Fruit fly (Drosophila melanogaster): ENCODE measurements around the gene spen.

spen gene

dm6 chr2L:250507-251215 lies 91.8 kb downstream of the spen start, which contains the start of gene kis (continued):
- TF ChIP-seq ttk (GFP tag; IDR thresholded peaks at IDR 0.05) (no peak), CG1603 (tag; optimal IDR thresholded peaks at IDR 0.05) (peak; percentile 76), shn (GFP tag; optimal IDR thresholded peaks at IDR 0.05) (peak; percentile 31), E2f2 (GFP tag; IDR thresholded peaks at IDR 0.05) (peak; percentile 51), CG3407 (GFP tag; optimal IDR thresholded peaks at IDR 0.05) (no peak), chinmo (GFP tag; IDR thresholded peaks at IDR 0.05; ENCODE audit: partially characterized antibody) (peak; percentile 92), HLH54F (GFP tag; optimal IDR thresholded peaks at IDR 0.05) (peak; percentile 60), Ptx1 (GFP tag; IDR thresholded peaks at IDR 0.05) (0 out of 2 replicates have a peak, but pooled peaks have one; percentile 34), CG33213 (GFP tag; optimal IDR thresholded peaks at IDR 0.05) (peak; percentile 54), bab2 (GFP tag; optimal IDR thresholded peaks at IDR 0.05) (peak; percentile 30), stc (GFP tag; IDR thresholded peaks at IDR 0.05) (no peak), Gsc (GFP tag; IDR thresholded peaks at IDR 0.05) (no peak), CG1602 (GFP tag; optimal IDR thresholded peaks at IDR 0.05) (no peak), dan (GFP tag; IDR thresholded peaks at IDR 0.05) (no peak), CG9609 (GFP tag; optimal IDR thresholded peaks at IDR 0.05) (no peak), CG14965 (GFP tag; optimal IDR thresholded peaks at IDR 0.05; ENCODE audit: borderline replicate concordance) (no peak), D19B (GFP tag; optimal IDR thresholded peaks at IDR 0.05) (no peak), slbo (GFP tag; IDR thresholded peaks at IDR 0.05) (peak; percentile 61), CG6175 (GFP tag; IDR thresholded peaks at IDR 0.05) (no peak), Hmx (GFP tag; optimal IDR thresholded peaks at IDR 0.05) (no peak), CG11504 (tag; optimal IDR thresholded peaks at IDR 0.05) (peak; percentile 66), CG13123 (GFP tag; optimal IDR thresholded peaks at IDR 0.05) (no peak), lola (GFP tag; optimal IDR thresholded peaks at IDR 0.05) (no peak), dimm (GFP tag; IDR thresholded peaks at IDR 0.05) (no peak), HHEX (GFP tag; optimal IDR thresholded peaks at IDR 0.05) (no peak), cad (GFP tag; optimal IDR thresholded peaks at IDR 0.05) (no peak), inv (GFP tag; IDR thresholded peaks at IDR 0.05; ENCODE audit: partially characterized antibody) (peak; percentile 94), CG11247 (GFP tag; IDR thresholded peaks at IDR 0.05) (peak; percentile 19; the same call in 1 of the 2 replicates), CG12942 (GFP tag; optimal IDR thresholded peaks at IDR 0.05) (peak; percentile 30), Oaz (GFP tag; IDR thresholded peaks at IDR 0.05) (no peak), Hr3 (GFP tag; optimal IDR thresholded peaks at IDR 0.05) (peak; percentile 15), CG31365 (tag; optimal IDR thresholded peaks at IDR 0.05) (peak; percentile 12), jing (GFP tag; optimal IDR thresholded peaks at IDR 0.05) (no peak), vfl (GFP tag; optimal IDR thresholded peaks at IDR 0.05) (peak; percentile 30), Doc2 (GFP tag; IDR thresholded peaks at IDR 0.05) (no peak), gem (tag; optimal IDR thresholded peaks at IDR 0.05) (peak; percentile 43), peb (GFP tag; IDR thresholded peaks at IDR 0.05) (no peak), CG2889 (GFP tag; IDR thresholded peaks at IDR 0.05) (no peak), zen (tag; optimal IDR thresholded peaks at IDR 0.05) (peak; percentile 39), jigr1 (GFP tag; IDR thresholded peaks at IDR 0.05) (no peak), sens (GFP tag) (peak; percentile 90), CG4360 (GFP tag; IDR thresholded peaks at IDR 0.05) (peak; percentile 95), CG5245 (GFP tag; optimal IDR thresholded peaks at IDR 0.05) (no peak), PHDP (tag; optimal IDR thresholded peaks at IDR 0.05) (peak; percentile 56), hth (optimal IDR thresholded peaks at IDR 0.05) (no peak), hbn (GFP tag; IDR thresholded peaks at IDR 0.05; ENCODE audit: partially characterized antibody) (peak; percentile 93), CG3163 (GFP tag; optimal IDR thresholded peaks at IDR 0.05) (peak; percentile 43), Hey (tag; optimal IDR thresholded peaks at IDR 0.05) (no peak), CrebB (tag; optimal IDR thresholded peaks at IDR 0.05) (peak; percentile 43), CG7357 (GFP tag; IDR thresholded peaks at IDR 0.05) (no peak), CG8290 (GFP tag; optimal IDR thresholded peaks at IDR 0.05) (peak; percentile 49), CG8290 (tag; optimal IDR thresholded peaks at IDR 0.05) (peak in 1 of 2 experiments; percentile 60)
